Worm (Caenorhabditis elegans): ENCODE data around the gene sra-14.

sra-14 gene

ce11 chrII:12897942-12898341, 12.9 kb downstream of the sra-14 start, which contains the start of gene clec-64:
Gene clec-64 (plus strand): TSS chrII:12898242.
- TF ChIP-seq ceh-39 (tag; optimal IDR thresholded peaks at IDR 0.05) (no peak), lin-13 (tag; optimal IDR thresholded peaks at IDR 0.05) (no peak), nhr-28 (tag; optimal IDR thresholded peaks at IDR 0.05) (no peak), sem-2 (GFP tag; optimal IDR thresholded peaks at IDR 0.05) (no peak), blmp-1 (tag; optimal IDR thresholded peaks at IDR 0.05) (no peak)

ce11 chrII:12901025-12901424, 16.0 kb downstream of the sra-14 start, which contains the start of gene clec-65:
Gene clec-65 (plus strand): TSS chrII:12901325.
- TF ChIP-seq unc-39 (tag; optimal IDR thresholded peaks at IDR 0.05) (no peak), hlh-1 (tag; optimal IDR thresholded peaks at IDR 0.05) (no peak), snpc-4 (tag; optimal IDR thresholded peaks at IDR 0.05) (no peak), ces-1 (GFP tag; optimal IDR thresholded peaks at IDR 0.05) (no peak), zip-8 (tag; optimal IDR thresholded peaks at IDR 0.05) (no peak), ztf-11 (tag; optimal IDR thresholded peaks at IDR 0.05) (no peak)

ce11 chrII:12904174-12904573, 19.1 kb downstream of the sra-14 start, which contains the start of gene clec-66:
Gene clec-66 (plus strand): TSS chrII:12904398.
- TF ChIP-seq snpc-4 (tag; optimal IDR thresholded peaks at IDR 0.05) = no peak
- no peak for TF ChIP-seq blmp-1 (tag; optimal IDR thresholded peaks at IDR 0.05)
- TF ChIP-seq unc-62 (GFP tag; optimal IDR thresholded peaks at IDR 0.05) = no peak
- TF ChIP-seq cnd-1 (tag; optimal IDR thresholded peaks at IDR 0.05) = no peak
- TF ChIP-seq lin-32 (GFP tag; optimal IDR thresholded peaks at IDR 0.05) = no peak
- TF ChIP-seq unc-39 (tag; optimal IDR thresholded peaks at IDR 0.05) = no peak
- no peak for TF ChIP-seq lsy-2 (tag; optimal IDR thresholded peaks at IDR 0.05)

- TF ChIP-seq cnd-1 (tag; optimal IDR thresholded peaks at IDR 0.05) = no peak
- no peak for TF ChIP-seq mab-5 (tag; optimal IDR thresholded peaks at IDR 0.05)
- TF ChIP-seq elt-1 (tag; optimal IDR thresholded peaks at IDR 0.05; ENCODE audit: borderline replicate concordance, insufficient read depth) = no peak
- no peak for TF ChIP-seq nhr-76 (tag; optimal IDR thresholded peaks at IDR 0.05)
- no peak for TF ChIP-seq tbx-8 (GFP tag; optimal IDR thresholded peaks at IDR 0.05)
- no peak for TF ChIP-seq pha-4 (tag; optimal IDR thresholded peaks at IDR 0.05)
- no peak for TF ChIP-seq unc-39 (tag; optimal IDR thresholded peaks at IDR 0.05)
- TF ChIP-seq ham-2 (GFP tag; optimal IDR thresholded peaks at IDR 0.05) = no peak
- no peak for TF ChIP-seq hlh-1 (tag; optimal IDR thresholded peaks at IDR 0.05)
- TF ChIP-seq sem-2 (GFP tag; optimal IDR thresholded peaks at IDR 0.05) = no peak
- no peak for TF ChIP-seq M03D4.4 (tag; optimal IDR thresholded peaks at IDR 0.05)
- no peak for TF ChIP-seq sptf-1 (tag; optimal IDR thresholded peaks at IDR 0.05)
- no peak for TF ChIP-seq nhr-28 (tag; optimal IDR thresholded peaks at IDR 0.05)
- no peak for TF ChIP-seq mep-1 (tag; optimal IDR thresholded peaks at IDR 0.05)
- TF ChIP-seq ceh-43 (GFP tag; optimal IDR thresholded peaks at IDR 0.05) = no peak
- no peak for TF ChIP-seq lin-13 (tag; optimal IDR thresholded peaks at IDR 0.05)
Observed at ce11 chrII:12907070-12907469, 22.0 kb downstream of the sra-14 start, which contains the start of gene nspb-11. Gene nspb-11 (plus strand): TSS chrII:12907370.

ce11 chrII:12908779-12909178, 23.7 kb downstream of the sra-14 start, which contains the start of gene ddn-2:
Gene ddn-2 (plus strand): TSS chrII:12909079.
- TF ChIP-seq lin-13 (tag; optimal IDR thresholded peaks at IDR 0.05) (no peak), cnd-1 (tag; optimal IDR thresholded peaks at IDR 0.05) (no peak), mep-1 (tag; optimal IDR thresholded peaks at IDR 0.05) (no peak), sptf-1 (tag; optimal IDR thresholded peaks at IDR 0.05) (no peak), nhr-2 (tag; optimal IDR thresholded peaks at IDR 0.05) (no peak), ham-2 (GFP tag; optimal IDR thresholded peaks at IDR 0.05) (no peak), sem-2 (GFP tag; optimal IDR thresholded peaks at IDR 0.05) (no peak), pha-4 (tag; optimal IDR thresholded peaks at IDR 0.05) (no peak), mls-2 (tag; optimal IDR thresholded peaks at IDR 0.05) (no peak), elt-1 (tag; optimal IDR thresholded peaks at IDR 0.05; ENCODE audit: borderline replicate concordance, insufficient read depth) (no peak), ceh-39 (tag; optimal IDR thresholded peaks at IDR 0.05) (no peak), tbx-8 (GFP tag; optimal IDR thresholded peaks at IDR 0.05) (no peak), unc-120 (tag; optimal IDR thresholded peaks at IDR 0.05; ENCODE audit: poor library complexity, severe bottlenecking) (no peak), zip-8 (tag; optimal IDR thresholded peaks at IDR 0.05) (no peak), nhr-76 (tag; optimal IDR thresholded peaks at IDR 0.05) (no peak), lin-32 (GFP tag; optimal IDR thresholded peaks at IDR 0.05) (no peak), ceh-43 (GFP tag; optimal IDR thresholded peaks at IDR 0.05) (no peak), ztf-11 (tag; optimal IDR thresholded peaks at IDR 0.05) (no peak), nhr-12 (tag; optimal IDR thresholded peaks at IDR 0.05) (no peak), hlh-1 (tag; optimal IDR thresholded peaks at IDR 0.05) (no peak)

All from whole organism, mixed stage, embryonic.